Worm (Caenorhabditis elegans): ENCODE results near the gene C53B4.3.

DNA sequence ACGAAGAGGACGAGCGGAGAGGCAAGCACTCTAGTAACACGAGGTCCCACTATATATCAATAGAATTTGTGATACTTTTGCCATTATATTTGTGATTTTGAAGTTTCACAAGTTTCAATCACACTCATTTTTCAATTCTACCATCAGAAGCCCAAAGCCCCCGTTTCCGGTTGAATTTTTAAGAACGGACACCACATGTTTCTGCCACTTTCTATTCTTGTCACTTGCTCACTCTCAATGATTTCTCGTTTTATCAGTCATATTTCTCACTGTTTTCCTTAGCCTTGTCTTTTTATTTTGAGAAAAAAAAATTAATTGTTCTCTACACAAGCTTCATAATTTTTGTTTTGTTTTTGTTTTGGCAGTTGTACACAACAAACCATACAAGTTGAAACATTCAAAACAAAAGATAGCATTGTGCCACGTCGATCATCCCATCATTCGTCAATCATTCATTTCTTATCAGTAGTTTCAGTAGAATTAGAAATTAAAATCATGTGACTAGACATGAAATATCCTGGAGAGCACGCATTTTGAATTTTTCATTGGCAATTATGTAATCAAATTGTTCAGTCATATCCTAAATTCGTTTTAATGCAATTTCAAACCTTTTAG is 21.5 kb downstream of the C53B4.3 start:
- TF ChIP-seq nhr-76 (tag; optimal IDR thresholded peaks at IDR 0.05) (no peak), ama-1 (optimal IDR thresholded peaks at IDR 0.05) (no peak)
